Worm (Caenorhabditis elegans): ENCODE measurements around the gene F38B6.7.

F38B6.7 gene

DNA sequence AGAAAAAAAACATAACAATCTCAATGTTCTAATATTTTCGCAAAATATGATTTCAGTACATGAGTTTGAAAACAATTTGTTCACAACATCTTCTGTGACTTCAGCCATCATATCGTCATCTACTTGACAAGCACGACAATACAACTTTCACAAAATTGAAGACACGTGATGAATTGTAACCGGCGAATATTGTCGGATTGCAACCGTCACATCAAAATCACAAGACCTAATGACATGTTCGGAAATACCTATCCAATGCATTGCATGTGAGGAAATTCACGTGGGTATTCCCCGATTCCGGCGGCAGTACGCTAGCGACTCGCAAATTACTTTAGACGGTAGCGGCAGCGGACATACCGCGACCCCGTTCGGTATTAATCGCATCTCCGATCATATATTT, 43.4 kb upstream of the F38B6.7 start (continued):
- no peak for TF ChIP-seq dpl-1 (GFP tag; optimal IDR thresholded peaks at IDR 0.05)
- TF ChIP-seq unc-39 (tag; optimal IDR thresholded peaks at IDR 0.05), result no peak
- no peak for TF ChIP-seq madf-9 (GFP tag; conservative IDR thresholded peaks at IDR 0.05)
- TF ChIP-seq R02D3.7 (tag; optimal IDR thresholded peaks at IDR 0.05), result no peak
- TF ChIP-seq dve-1 (tag; optimal IDR thresholded peaks at IDR 0.05; ENCODE audit: insufficient read depth), result peak; percentile 75
- TF ChIP-seq lin-15B (tag; optimal IDR thresholded peaks at IDR 0.05), result no peak
- TF ChIP-seq madf-5 (GFP tag; IDR thresholded peaks at IDR 0.05), result no peak
- no peak for TF ChIP-seq unc-130 (GFP tag; optimal IDR thresholded peaks at IDR 0.05)
- TF ChIP-seq pha-4 (GFP tag; IDR thresholded peaks at IDR 0.05), result no peak
- no peak for TF ChIP-seq pha-4 (tag; optimal IDR thresholded peaks at IDR 0.05)
- TF ChIP-seq lsy-2 (tag; optimal IDR thresholded peaks at IDR 0.05), result peak in 1 of 2 experiments; percentile 51
- no peak for TF ChIP-seq nhr-11 (tag; optimal IDR thresholded peaks at IDR 0.05)
- TF ChIP-seq daf-16 (GFP tag; optimal IDR thresholded peaks at IDR 0.05), result no peak
- peak; percentile 45 for TF ChIP-seq daf-16 (tag; optimal IDR thresholded peaks at IDR 0.05)
- no peak for TF ChIP-seq nhr-76 (tag; optimal IDR thresholded peaks at IDR 0.05)
- TF ChIP-seq set-16 (GFP tag; IDR thresholded peaks at IDR 0.05), result no peak
- peak; percentile 68; the same call in 1 of the 2 replicates for TF ChIP-seq php-3 (GFP tag; IDR thresholded peaks at IDR 0.05)
- TF ChIP-seq F49E8.2 (tag; optimal IDR thresholded peaks at IDR 0.05; ENCODE audit: borderline replicate concordance), result no peak
- peak in 1 of 2 experiments; percentile 70 for TF ChIP-seq mdl-1 (tag; optimal IDR thresholded peaks at IDR 0.05)
- no peak for TF ChIP-seq T20F7.1 (GFP tag; optimal IDR thresholded peaks at IDR 0.05)
- TF ChIP-seq daf-19 (GFP tag; conservative IDR thresholded peaks at IDR 0.05), result no peak
- no peak for TF ChIP-seq ctbp-1 (GFP tag; IDR thresholded peaks at IDR 0.05)
- no peak for TF ChIP-seq jun-1 (tag; optimal IDR thresholded peaks at IDR 0.05)
- no peak for TF ChIP-seq ceh-32 (tag; optimal IDR thresholded peaks at IDR 0.05; ENCODE audit: poor library complexity)
- TF ChIP-seq aly-2 (tag; optimal IDR thresholded peaks at IDR 0.05), result no peak

DNA sequence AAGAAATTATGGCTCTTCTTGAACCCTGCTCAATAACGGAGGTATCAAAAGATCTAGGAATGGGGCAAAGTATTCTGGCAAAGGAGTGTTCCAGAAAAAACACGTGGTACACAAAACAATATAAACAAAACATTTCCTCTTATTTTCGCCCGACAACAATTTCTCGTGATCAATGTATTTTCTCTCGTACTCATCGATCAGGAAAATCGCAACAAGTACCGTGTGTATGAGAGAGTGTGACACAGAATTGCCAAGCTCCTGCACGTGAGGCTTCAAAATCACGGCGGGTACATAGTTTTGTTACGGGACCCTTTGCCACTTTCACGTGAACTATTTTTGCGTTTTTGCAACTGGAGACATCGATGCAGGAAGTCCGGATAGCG, 42.8 kb upstream of the F38B6.7 start:
- TF ChIP-seq unc-62 (GFP tag; optimal IDR thresholded peaks at IDR 0.05 in 1 of 2) (peak in 1 of 2 experiments; percentile 96), unc-62 (tag; optimal IDR thresholded peaks at IDR 0.05) (no peak), nhr-11 (tag; optimal IDR thresholded peaks at IDR 0.05) (peak; percentile 71), egl-43 (GFP tag; IDR thresholded peaks at IDR 0.05) (peak; percentile 4; the same call in 1 of the 2 replicates), nhr-76 (tag; optimal IDR thresholded peaks at IDR 0.05) (no peak), daf-12 (tag; optimal IDR thresholded peaks at IDR 0.05) (no peak), pha-4 (GFP tag; IDR thresholded peaks at IDR 0.05) (no peak), pha-4 (tag; optimal IDR thresholded peaks at IDR 0.05) (no peak), nhr-28 (tag; optimal IDR thresholded peaks at IDR 0.05) (peak; percentile 21), saeg-2 (GFP tag; IDR thresholded peaks at IDR 0.05) (0 out of 2 replicates have a peak, but pooled peaks have one; percentile 37), hif-1 (tag; optimal IDR thresholded peaks at IDR 0.05) (peak in 1 of 2 experiments; percentile 29), hlh-30 (tag; optimal IDR thresholded peaks at IDR 0.05; ENCODE audit: insufficient read depth) (peak; percentile 90), daf-16 (GFP tag; optimal IDR thresholded peaks at IDR 0.05) (peak in 1 of 2 experiments; percentile 91), daf-16 (tag; optimal IDR thresholded peaks at IDR 0.05) (no peak), hlh-11 (tag; optimal IDR thresholded peaks at IDR 0.05) (peak; percentile 71), lin-1 (GFP tag; IDR thresholded peaks at IDR 0.05) (no peak; the same call in 1 of the 2 replicates), mdt-29 (GFP tag; IDR thresholded peaks at IDR 0.05) (peak; percentile 48), php-3 (GFP tag; IDR thresholded peaks at IDR 0.05) (no peak), mdl-1 (tag; optimal IDR thresholded peaks at IDR 0.05) (peak in 1 of 2 experiments; percentile 42), F10B5.3 (tag; optimal IDR thresholded peaks at IDR 0.05) (no peak)

DNA sequence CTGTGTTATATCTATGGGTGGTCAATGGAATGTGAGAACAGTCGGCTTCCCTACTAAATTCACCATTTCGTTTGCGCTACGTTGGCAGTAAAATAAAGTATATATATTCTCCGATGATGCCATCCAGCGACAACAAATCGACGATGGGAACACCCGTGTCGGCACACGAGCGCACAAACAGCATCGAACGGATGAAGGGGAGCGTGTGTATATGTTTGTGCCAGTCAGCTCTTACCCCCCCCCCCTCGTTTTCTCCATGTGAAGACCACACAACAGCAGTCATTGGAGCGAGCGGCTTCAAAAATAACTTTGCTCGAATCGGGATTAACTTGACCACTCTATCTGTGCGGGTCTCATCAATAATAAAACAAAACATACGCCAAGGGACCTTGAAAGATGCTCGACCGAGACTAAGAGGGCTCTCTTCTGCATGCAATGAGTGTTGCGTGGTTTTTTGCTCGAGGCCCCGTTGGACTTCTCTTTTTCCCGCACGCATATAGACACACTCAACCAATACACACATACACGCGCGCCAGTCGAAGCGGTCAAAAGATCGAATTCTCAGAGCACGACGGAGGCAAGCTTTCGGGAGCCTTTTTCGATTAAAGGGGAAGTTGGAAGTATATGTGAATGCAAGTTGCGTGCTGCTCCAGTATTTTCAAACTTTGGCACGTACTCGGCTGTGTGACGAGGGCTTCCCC, 42.3 kb upstream of the F38B6.7 start:
- peak; percentile 60 for TF ChIP-seq hlh-30 (tag; optimal IDR thresholded peaks at IDR 0.05; ENCODE audit: insufficient read depth)
- 0 out of 2 replicates have a peak, but pooled peaks have one; percentile 10 for TF ChIP-seq dmd-8 (GFP tag; IDR thresholded peaks at IDR 0.05)
- peak; percentile 35 for TF ChIP-seq gei-8 (GFP tag; optimal IDR thresholded peaks at IDR 0.05)
- peak; percentile 1 for TF ChIP-seq mes-2 (tag; optimal IDR thresholded peaks at IDR 0.05; ENCODE audit: poor library complexity, severe bottlenecking)
- peak in 1 of 2 experiments; percentile 70 for TF ChIP-seq unc-62 (GFP tag; optimal IDR thresholded peaks at IDR 0.05 in 1 of 2)
- TF ChIP-seq unc-62 (tag; optimal IDR thresholded peaks at IDR 0.05), result no peak
- TF ChIP-seq mep-1 (tag; optimal IDR thresholded peaks at IDR 0.05), result peak; percentile 15
- TF ChIP-seq aha-1 (tag), result peak; percentile 95
- TF ChIP-seq sdz-12 (GFP tag; optimal IDR thresholded peaks at IDR 0.05), result peak; percentile 58
- TF ChIP-seq nhr-237 (tag; optimal IDR thresholded peaks at IDR 0.05), result no peak
- peak in 1 of 2 experiments; percentile 78 for TF ChIP-seq hif-1 (tag; optimal IDR thresholded peaks at IDR 0.05)
- peak; percentile 41 for TF ChIP-seq rbr-2 (tag; optimal IDR thresholded peaks at IDR 0.05)
- no peak for TF ChIP-seq dpl-1 (GFP tag; optimal IDR thresholded peaks at IDR 0.05)
- peak in 1 of 2 experiments; percentile 60 for TF ChIP-seq daf-16 (GFP tag; optimal IDR thresholded peaks at IDR 0.05)
- TF ChIP-seq daf-16 (tag; optimal IDR thresholded peaks at IDR 0.05), result no peak
- TF ChIP-seq ceh-20 (GFP tag; IDR thresholded peaks at IDR 0.05), result no peak

All from whole organism, L4 larva.